Fruit fly (Drosophila melanogaster) Kc167 (cell line): ENCODE measurements around the gene CG14835.

Experiments
- Myc ChIP-seq: fragments of >200 bp; optimal IDR thresholded peaks from 2 replicates; lab custom pipeline; 2017; ENCODE audit warnings: missing external identifiers
- Sin3A ChIP-seq: fragments of >200 bp; optimal IDR thresholded peaks from 2 replicates; lab custom pipeline; 2018; ENCODE audit warnings: missing external identifiers
- h ChIP-seq: fragments of >200 bp; optimal IDR thresholded peaks from 3 replicates; lab custom pipeline; 2018; ENCODE audit warnings: missing external identifiers
- insv ChIP-seq: fragments of >200 bp; optimal IDR thresholded peaks from 3 replicates; lab custom pipeline; 2018; ENCODE audit warnings: missing external identifiers
- psq ChIP-seq: fragments of >200 bp; optimal IDR thresholded peaks from 2 replicates; lab custom pipeline; 2017; ENCODE audit warnings: missing external identifiers
- ttk ChIP-seq: sonication (Bioruptor generic); optimal IDR thresholded peaks from 2 replicates; lab custom pipeline; 2017; ENCODE audit warnings: missing external identifiers

CG14835 gene

DNA sequence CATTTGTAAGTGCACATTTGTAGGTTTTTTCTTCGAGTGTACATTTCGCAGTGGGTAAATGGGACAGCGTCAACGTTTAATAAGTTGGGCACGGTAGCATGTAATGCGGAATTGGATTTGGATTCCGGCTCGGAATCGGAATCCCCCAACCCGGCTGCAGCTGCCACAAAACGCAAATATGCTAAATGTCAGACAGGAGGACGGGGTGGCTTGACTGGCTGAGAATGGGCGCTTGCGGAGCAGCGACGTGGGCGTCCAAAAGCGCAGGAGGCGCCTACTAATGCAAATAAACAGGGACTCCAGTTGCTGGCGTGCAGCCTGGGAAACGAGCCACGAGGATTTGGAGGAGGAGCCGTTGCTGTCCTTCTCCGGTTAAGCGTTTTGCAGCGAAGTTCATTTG, 49.5 kb downstream of the CG14835 start, which contains the start of gene CG8564:
TSS of gene CG8564 (minus strand) at position 101 of the 400 bp plus-strand sequence.
- TF ChIP-seq h: no peak
- TF ChIP-seq insv: no peak
- no peak for TF ChIP-seq psq (lab: Kevin White, UChicago)
- no peak for TF ChIP-seq Sin3A
- no peak for TF ChIP-seq ttk (lab: Kevin White, UChicago)
- no peak for TF ChIP-seq Myc (lab: Kevin White, UChicago)
